Worm (Caenorhabditis elegans) whole organism, young adult: Measurements from ENCODE around the gene W03A5.1.

Experiments
- B0035.1 ChIP-seq: sonication (generic microtip); optimal IDR thresholded peaks from 2 replicates; lab custom pipeline; 2016; ENCODE audit warnings: missing genetic modification characterization, mild to moderate bottlenecking, missing compliant biosample characterization, missing genotype, missing genetic modification reagents
- B0261.1 ChIP-seq: sonication (generic microtip); optimal IDR thresholded peaks from 2 replicates; lab custom pipeline; 2016; ENCODE audit warnings: mild to moderate bottlenecking, missing genetic modification characterization, moderate library complexity, missing compliant biosample characterization
- B0336.3 ChIP-seq: fragments of 200-800 bp; sonication (Bioruptor generic); IDR thresholded peaks from 2 replicates; pipeline ENCODE4 v1.3.6; 2022; ENCODE audit warnings: missing genetic modification characterization, missing compliant biosample characterization
- C06A6.2 ChIP-seq: fragments of 200-800 bp; sonication (Bioruptor generic); conservative IDR thresholded peaks from 2 replicates; pipeline ENCODE4 v1.3.6; 2022; ENCODE audit warnings: missing genetic modification characterization, missing compliant biosample characterization
- C17E4.6 ChIP-seq: fragments of 200-800 bp; sonication (Bioruptor generic); IDR thresholded peaks from 2 replicates; pipeline ENCODE4 v1.3.6; 2022; ENCODE audit warnings: missing genetic modification reagents, missing genetic modification characterization, missing compliant biosample characterization
- D2030.7 ChIP-seq: fragments of 200-800 bp; sonication (Bioruptor generic); IDR thresholded peaks from 2 replicates; pipeline ENCODE4 v1.3.6; 2022; ENCODE audit warnings: missing genetic modification reagents, missing genetic modification characterization, missing compliant biosample characterization
- F22D6.2 ChIP-seq: sonication (generic microtip); optimal IDR thresholded peaks from 2 replicates; lab custom pipeline; 2016; ENCODE audit warnings: mild to moderate bottlenecking, missing genetic modification characterization, missing compliant biosample characterization
- F23B12.7 ChIP-seq: sonication (generic microtip); optimal IDR thresholded peaks from 2 replicates; lab custom pipeline; 2017; ENCODE audit warnings: missing genetic modification characterization, mild to moderate bottlenecking, missing compliant biosample characterization, antibody characterized with exemption, moderate library complexity; ENCODE audit not compliant: insufficient read depth
- F39B2.1 ChIP-seq: fragments of 200-800 bp; sonication (Bioruptor generic); IDR thresholded peaks from 2 replicates; pipeline ENCODE4 v1.3.6; 2022; ENCODE audit warnings: missing genetic modification reagents, missing genetic modification characterization, missing compliant biosample characterization
- F55B11.4 ChIP-seq: sonication (generic microtip); optimal IDR thresholded peaks from 2 replicates; lab custom pipeline; 2016; ENCODE audit warnings: missing compliant biosample characterization, missing genetic modification characterization, borderline replicate concordance; ENCODE audit not compliant: insufficient read depth
- F57C9.4 ChIP-seq: sonication (generic microtip); optimal IDR thresholded peaks from 2 replicates; lab custom pipeline; 2017; ENCODE audit warnings: mild to moderate bottlenecking, missing genetic modification characterization, missing compliant biosample characterization
- K11D2.4 ChIP-seq: fragments of 200-800 bp; sonication (Bioruptor generic); IDR thresholded peaks from 2 replicates; pipeline ENCODE4 v1.3.6; 2022; ENCODE audit warnings: missing genetic modification reagents, missing genetic modification characterization, missing compliant biosample characterization
- K12H6.12 ChIP-seq: fragments of 200-800 bp; sonication (Bioruptor generic); optimal IDR thresholded peaks from 2 replicates; lab custom pipeline; 2018; ENCODE audit warnings: mild to moderate bottlenecking, missing genetic modification characterization, missing compliant biosample characterization
- Y53G8AR.9 ChIP-seq: fragments of 200-800 bp; sonication (Bioruptor generic); conservative IDR thresholded peaks from 2 replicates; pipeline ENCODE4 v1.3.6; 2022; ENCODE audit warnings: missing genetic modification reagents, missing genetic modification characterization, missing compliant biosample characterization
- Y79H2A.3 ChIP-seq: fragments of 200-800 bp; sonication (Bioruptor generic); conservative IDR thresholded peaks from 2 replicates; pipeline ENCODE4 v1.3.6; 2022; ENCODE audit warnings: missing genetic modification reagents, missing genetic modification characterization, missing compliant biosample characterization
- ZK185.1 ChIP-seq: sonication (generic microtip); optimal IDR thresholded peaks from 2 replicates; lab custom pipeline; 2016; ENCODE audit warnings: mild to moderate bottlenecking, missing genetic modification characterization, missing compliant biosample characterization; ENCODE audit not compliant: poor library complexity, severe bottlenecking
- akir-1 ChIP-seq: fragments of 200-800 bp; sonication (Bioruptor generic); optimal IDR thresholded peaks from 2 replicates; lab custom pipeline; 2018; ENCODE audit warnings: mild to moderate bottlenecking, missing genetic modification characterization, moderate library complexity, missing compliant biosample characterization
- aptf-2 ChIP-seq: fragments of 200-800 bp; sonication (Bioruptor generic); conservative IDR thresholded peaks from 2 replicates; pipeline ENCODE4 v1.3.6; 2022; ENCODE audit warnings: missing genetic modification reagents, missing genetic modification characterization, missing compliant biosample characterization
- aptf-3 ChIP-seq: fragments of 200-800 bp; sonication (Bioruptor generic); IDR thresholded peaks from 2 replicates; pipeline ENCODE4 v1.3.6; 2022; ENCODE audit warnings: missing genetic modification characterization, missing compliant biosample characterization
- attf-5 ChIP-seq: fragments of 200-800 bp; sonication (Bioruptor generic); optimal IDR thresholded peaks from 2 replicates; lab custom pipeline; 2018; ENCODE audit warnings: mild to moderate bottlenecking, missing genetic modification characterization, missing compliant biosample characterization
- bed-2 ChIP-seq: fragments of 200-800 bp; sonication (Bioruptor generic); IDR thresholded peaks from 2 replicates; pipeline ENCODE4 v1.3.6; 2022; ENCODE audit warnings: missing genetic modification reagents, missing genetic modification characterization, missing compliant biosample characterization
- ceh-58 ChIP-seq: fragments of 200-800 bp; sonication (Bioruptor generic); IDR thresholded peaks from 2 replicates; pipeline ENCODE4 v1.3.6; 2022; ENCODE audit warnings: missing genetic modification characterization, missing compliant biosample characterization
- dox-1 ChIP-seq: fragments of 200-800 bp; sonication (Bioruptor generic); IDR thresholded peaks from 2 replicates; pipeline ENCODE4 v1.3.6; 2022; ENCODE audit warnings: missing genetic modification reagents, missing genetic modification characterization, missing compliant biosample characterization
- efl-1 ChIP-seq: fragments of 150-350 bp; optimal IDR thresholded peaks from 2 replicates; lab custom pipeline; 2014; ENCODE audit warnings: missing biosample characterization, missing genetic modification reagents, missing genetic modification characterization
- ets-4 ChIP-seq: fragments of 200-800 bp; sonication (Bioruptor generic); optimal IDR thresholded peaks from 2 replicates; lab custom pipeline; 2018; ENCODE audit warnings: mild to moderate bottlenecking, missing genetic modification characterization, missing compliant biosample characterization
- hlh-12 ChIP-seq: sonication (generic microtip); optimal IDR thresholded peaks from 2 replicates; lab custom pipeline; 2016; ENCODE audit warnings: missing genetic modification characterization, missing compliant biosample characterization
- hmg-20 ChIP-seq: fragments of 200-800 bp; sonication (Bioruptor generic); IDR thresholded peaks from 2 replicates; pipeline ENCODE4 v1.3.6; 2022; ENCODE audit warnings: missing genetic modification reagents, missing genetic modification characterization, missing compliant biosample characterization
- hsf-1 ChIP-seq: fragments of 200-800 bp; sonication (Bioruptor generic); IDR thresholded peaks from 2 replicates; pipeline ENCODE4 v1.3.6; 2022; ENCODE audit warnings: missing genetic modification reagents, missing genetic modification characterization, missing compliant biosample characterization
- lag-1 ChIP-seq: fragments of 200-800 bp; sonication (Bioruptor generic); IDR thresholded peaks from 2 replicates; pipeline ENCODE4 v1.3.6; 2022; ENCODE audit warnings: missing genetic modification reagents, missing genetic modification characterization, missing compliant biosample characterization
- lin-35 ChIP-seq, 3 experiments: fragments of 150-350 bp in 2 of 3; sonication (generic microtip) in 1 of 3; optimal IDR thresholded peaks; 2 replicates each; lab custom pipeline; 2014 to 2018; ENCODE audit warnings: missing biosample characterization in 3 of 3, missing genetic modification characterization in 3 of 3, missing genetic modification reagents in 3 of 3
- lin-40 ChIP-seq: sonication (generic microtip); optimal IDR thresholded peaks from 2 replicates; lab custom pipeline; 2016; ENCODE audit warnings: missing genetic modification characterization, mild to moderate bottlenecking, missing compliant biosample characterization, missing genotype, missing genetic modification reagents
- lin-54 ChIP-seq: fragments of 200-800 bp; sonication (Bioruptor generic); optimal IDR thresholded peaks from 2 replicates; lab custom pipeline; 2018; ENCODE audit warnings: mild to moderate bottlenecking, missing genetic modification characterization, missing compliant biosample characterization
- lsl-1 ChIP-seq: fragments of 200-800 bp; sonication (Bioruptor generic); optimal IDR thresholded peaks from 2 replicates; lab custom pipeline; 2018; ENCODE audit warnings: mild to moderate bottlenecking, missing genetic modification characterization, moderate library complexity, missing compliant biosample characterization
- mel-28 ChIP-seq: sonication (generic microtip); optimal IDR thresholded peaks from 2 replicates; lab custom pipeline; 2016; ENCODE audit warnings: borderline replicate concordance, mild to moderate bottlenecking, missing genetic modification characterization, missing compliant biosample characterization
- nfya-2 ChIP-seq: fragments of 200-800 bp; sonication (Bioruptor generic); IDR thresholded peaks from 2 replicates; pipeline ENCODE4 v1.3.6; 2022; ENCODE audit warnings: missing genetic modification reagents, missing genetic modification characterization, missing compliant biosample characterization
- nhr-179 ChIP-seq: sonication (generic microtip); optimal IDR thresholded peaks from 2 replicates; lab custom pipeline; 2016; ENCODE audit warnings: mild to moderate bottlenecking, missing genetic modification characterization, missing compliant biosample characterization
- pbrm-1 ChIP-seq: fragments of 200-800 bp; sonication (Bioruptor generic); IDR thresholded peaks from 2 replicates; pipeline ENCODE4 v1.3.6; 2022; ENCODE audit warnings: missing genetic modification reagents, missing genetic modification characterization, missing compliant biosample characterization
- repo-1 ChIP-seq: sonication (generic microtip); optimal IDR thresholded peaks from 2 replicates; lab custom pipeline; 2017; ENCODE audit warnings: mild to moderate bottlenecking, missing genetic modification characterization, missing compliant biosample characterization
- sea-2 ChIP-seq: fragments of 200-800 bp; sonication (Bioruptor generic); IDR thresholded peaks from 2 replicates; pipeline ENCODE4 v1.3.6; 2022; ENCODE audit warnings: missing genetic modification characterization, missing compliant biosample characterization
- snpc-3.4 ChIP-seq: sonication (generic microtip); optimal IDR thresholded peaks from 2 replicates; lab custom pipeline; 2017; ENCODE audit warnings: missing genetic modification characterization, mild to moderate bottlenecking, missing compliant biosample characterization, antibody characterized with exemption, moderate library complexity, missing genotype, missing genetic modification reagents
- snpc-4 ChIP-seq, 5 experiments: fragments of 150-350 bp in 1 of 5; sonication (generic microtip) in 4 of 5; optimal IDR thresholded peaks; 2 replicates each; lab custom pipeline; 2014 to 2018; ENCODE audit warnings: missing genetic modification characterization in 5 of 5, missing biosample characterization in 3 of 5, antibody characterized with exemption in 2 of 5, mild to moderate bottlenecking in 2 of 5, missing compliant biosample characterization in 2 of 5, missing genotype in 2 of 5, moderate library complexity in 2 of 5, missing genetic modification reagents in 1 of 5
- unc-130 ChIP-seq: sonication (generic microtip); optimal IDR thresholded peaks from 2 replicates; lab custom pipeline; 2016; ENCODE audit warnings: missing genetic modification reagents, missing genetic modification characterization, missing compliant biosample characterization
- xnd-1 ChIP-seq: sonication (generic microtip); optimal IDR thresholded peaks from 2 replicates; lab custom pipeline; 2016; ENCODE audit warnings: missing genotype, missing genetic modification reagents, missing genetic modification characterization, missing compliant biosample characterization
- zfh-2 ChIP-seq: fragments of 200-800 bp; sonication (Bioruptor generic); conservative IDR thresholded peaks from 2 replicates; pipeline ENCODE4 v1.3.6; 2022; ENCODE audit warnings: missing genetic modification reagents, missing genetic modification characterization, missing compliant biosample characterization
- ztf-18 ChIP-seq: sonication (generic microtip); optimal IDR thresholded peaks from 2 replicates; lab custom pipeline; 2016; ENCODE audit warnings: missing genotype, mild to moderate bottlenecking, missing genetic modification characterization, missing compliant biosample characterization

Gene W03A5.1

DNA sequence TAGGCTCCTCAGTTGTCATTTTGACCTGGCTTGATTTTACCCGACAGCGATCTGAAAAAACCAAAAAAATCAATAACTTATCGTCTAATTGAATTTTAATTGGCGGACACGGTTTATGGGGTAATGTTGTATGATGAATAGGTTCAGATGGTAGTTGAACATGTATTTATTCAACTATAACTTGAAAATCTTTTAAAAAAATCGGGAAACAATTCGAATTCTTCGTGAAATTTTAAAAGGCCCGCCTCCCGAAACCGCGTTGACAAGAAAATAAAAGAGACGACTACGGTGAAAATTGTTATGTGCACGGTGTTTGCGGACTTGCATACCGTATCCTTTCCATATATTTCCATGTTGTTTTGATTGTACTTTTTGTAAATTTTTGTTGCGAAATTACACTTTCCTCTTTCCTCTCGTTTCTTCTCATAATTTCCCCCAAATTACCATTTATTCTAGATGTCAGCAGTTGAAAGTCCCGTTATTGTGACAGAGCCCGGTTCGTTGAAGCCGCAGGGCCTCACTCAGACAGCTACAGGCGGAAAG, 35.1 kb downstream of the W03A5.1 start, which contains the start of the genes T24G10.2 and disl-2 (continued):
- TF ChIP-seq B0261.1 (tag; lab: Kevin White, UChicago) (no peak), Y79H2A.3 (GFP tag; lab: Robert Waterston, UW) (no peak), sea-2 (GFP tag; lab: Robert Waterston, UW) (no peak), lin-54 (GFP tag; lab: Kevin White, UChicago) (peak; percentile 17), dox-1 (GFP tag; lab: Robert Waterston, UW) (0 out of 2 replicates have a peak, but pooled peaks have one; percentile 16), akir-1 (GFP tag; lab: Kevin White, UChicago) (no peak), lin-35 (GFP tag; optimal IDR thresholded peaks at IDR 0.05; lab: Kevin White, UChicago) (peak in 1 of 3 experiments; percentile 27)

DNA sequence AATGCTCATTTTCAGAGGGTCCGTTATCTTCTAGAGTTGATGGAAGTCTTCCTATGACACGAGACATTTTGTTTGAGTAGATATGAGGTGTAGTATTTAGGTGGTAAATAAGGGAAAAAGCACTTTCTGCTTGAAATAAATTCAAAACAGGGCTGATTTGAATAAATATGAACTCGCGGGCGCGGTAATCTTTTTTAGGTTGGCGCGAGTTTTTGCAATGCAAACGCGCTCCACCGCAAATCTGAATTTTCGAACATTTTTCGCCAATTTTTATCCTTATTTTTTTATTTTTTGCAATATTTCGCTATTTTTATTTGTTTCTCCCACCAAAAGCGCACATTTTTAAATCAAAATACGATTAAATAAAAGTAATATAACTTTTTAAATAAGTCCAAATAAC, 40.5 kb downstream of the W03A5.1 start, which contains the start of gene skpt-1:
TSS of gene skpt-1 (minus strand) at position 219 of the 400 bp plus-strand sequence.
- TF ChIP-seq B0336.3 (peak; percentile 88), K11D2.4 (GFP tag; lab: Robert Waterston, UW) (no peak), C17E4.6 (GFP tag; lab: Robert Waterston, UW) (peak; percentile 77; the same call in 1 of the 2 replicates), ceh-58 (GFP tag; lab: Robert Waterston, UW) (no peak), F57C9.4 (tag; lab: Kevin White, UChicago) (no peak), aptf-2 (no peak), nhr-179 (tag; lab: Kevin White, UChicago) (no peak), efl-1 (GFP tag; lab: Kevin White, UChicago) (peak; percentile 99), ztf-18 (tag; lab: Kevin White, UChicago) (no peak), nfya-2 (no peak), zfh-2 (GFP tag; lab: Robert Waterston, UW) (no peak), B0035.1 (tag; lab: Kevin White, UChicago) (no peak), C06A6.2 (GFP tag; lab: Robert Waterston, UW) (no peak), aptf-3 (GFP tag; lab: Robert Waterston, UW) (no peak), hmg-20 (GFP tag; lab: Robert Waterston, UW) (no peak), repo-1 (tag; lab: Kevin White, UChicago) (no peak), lsl-1 (GFP tag; lab: Kevin White, UChicago) (peak; percentile 86), xnd-1 (tag; lab: Kevin White, UChicago) (peak; percentile 98), ets-4 (GFP tag; lab: Kevin White, UChicago) (no peak), attf-5 (GFP tag; lab: Kevin White, UChicago) (peak; percentile 31), ZK185.1 (tag; lab: Kevin White, UChicago) (no peak), F22D6.2 (tag; lab: Kevin White, UChicago) (no peak), mel-28 (tag; lab: Kevin White, UChicago) (no peak), lag-1 (GFP tag; lab: Robert Waterston, UW) (no peak), bed-2 (GFP tag; lab: Robert Waterston, UW) (0 out of 2 replicates have a peak, but pooled peaks have one; percentile 34), pbrm-1 (GFP tag; lab: Robert Waterston, UW) (peak; percentile 62; the same call in 1 of the 2 replicates), hsf-1 (GFP tag; lab: Robert Waterston, UW) (peak; percentile 86), F23B12.7 (tag; lab: Kevin White, UChicago) (no peak), unc-130 (GFP tag; lab: Kevin White, UChicago) (peak; percentile 64), snpc-3.4 (tag; lab: Kevin White, UChicago) (peak; percentile 87), Y53G8AR.9 (GFP tag; lab: Robert Waterston, UW) (peak; percentile 87), F39B2.1 (GFP tag; lab: Robert Waterston, UW) (no peak), lin-40 (tag; lab: Kevin White, UChicago) (no peak), K12H6.12 (tag; lab: Kevin White, UChicago) (no peak), hlh-12 (tag; lab: Kevin White, UChicago) (no peak), F55B11.4 (tag; lab: Kevin White, UChicago) (no peak), snpc-4 (GFP tag; optimal IDR thresholded peaks at IDR 0.05; lab: Kevin White, UChicago) (peak; percentile 11), snpc-4 (tag; optimal IDR thresholded peaks at IDR 0.05; lab: Kevin White, UChicago) (peak in 2 of 4 experiments; percentile 40 to 62), D2030.7 (GFP tag; lab: Robert Waterston, UW) (peak; percentile 97)
